Worm (Caenorhabditis elegans) whole organism, L2 larva: ENCODE data around the gene T16G12.7.

ENCODE experiments used
- C34F6.9 ChIP-seq: fragments of 150-350 bp; optimal IDR thresholded peaks from 2 replicates; lab custom pipeline; 2014; ENCODE audit warnings: missing biosample characterization, missing genetic modification characterization
- F13H6.1 ChIP-seq: sonication (generic microtip); optimal IDR thresholded peaks from 2 replicates; lab custom pipeline; 2016; ENCODE audit warnings: missing genetic modification characterization, missing compliant biosample characterization
- R02D3.7 ChIP-seq: fragments of 150-350 bp; optimal IDR thresholded peaks from 2 replicates; lab custom pipeline; 2014; ENCODE audit warnings: missing biosample characterization, missing genetic modification characterization
- Y55F3AM.14 ChIP-seq: fragments of 200-800 bp; sonication (Bioruptor generic); optimal IDR thresholded peaks from 2 replicates; lab custom pipeline; 2018; ENCODE audit warnings: mild to moderate bottlenecking, missing genetic modification characterization, missing compliant biosample characterization
- ZK546.5 ChIP-seq: sonication (generic microtip); optimal IDR thresholded peaks from 2 replicates; lab custom pipeline; 2017; ENCODE audit warnings: missing biosample characterization, missing genetic modification characterization
- alr-1 ChIP-seq: fragments of 150-350 bp; optimal IDR thresholded peaks from 2 replicates; lab custom pipeline; 2014; ENCODE audit warnings: missing biosample characterization, missing genetic modification characterization
- aly-2 ChIP-seq: fragments of 150-350 bp; optimal IDR thresholded peaks from 2 replicates; lab custom pipeline; 2014; ENCODE audit warnings: missing biosample characterization, missing genetic modification characterization
- ama-1 ChIP-seq: fragments of 150-350 bp; optimal IDR thresholded peaks from 2 replicates; lab custom pipeline; 2018; ENCODE audit warnings: inconsistent platforms
- ceh-16 ChIP-seq: fragments of 150-350 bp; optimal IDR thresholded peaks from 2 replicates; lab custom pipeline; 2014; ENCODE audit warnings: missing biosample characterization, missing genetic modification characterization
- ceh-82 ChIP-seq: fragments of 150-350 bp; optimal IDR thresholded peaks from 2 replicates; lab custom pipeline; 2014; ENCODE audit warnings: missing biosample characterization, missing genetic modification characterization
- crh-2 ChIP-seq: sonication (generic microtip); optimal IDR thresholded peaks from 2 replicates; lab custom pipeline; 2017; ENCODE audit warnings: missing biosample characterization, missing genetic modification characterization
- egl-27 ChIP-seq: sonication (generic microtip); optimal IDR thresholded peaks from 3 replicates; lab custom pipeline; 2017; ENCODE audit warnings: missing biosample characterization, missing genetic modification reagents, missing genetic modification characterization
- fos-1 ChIP-seq: fragments of 150-350 bp; optimal IDR thresholded peaks from 2 replicates; lab custom pipeline; 2014; ENCODE audit warnings: missing biosample characterization, missing genetic modification characterization
- gmeb-1 ChIP-seq: fragments of 150-350 bp; optimal IDR thresholded peaks from 2 replicates; lab custom pipeline; 2014; ENCODE audit warnings: missing biosample characterization, missing genetic modification characterization
- lin-11 ChIP-seq: fragments of 150-350 bp; sonication (generic microtip); optimal IDR thresholded peaks from 2 replicates; lab custom pipeline; 2014; ENCODE audit warnings: missing biosample characterization, missing genetic modification characterization, inconsistent platforms, mixed read lengths
- lsy-2 ChIP-seq, 2 experiments: fragments of 150-350 bp in 1 of 2; sonication (generic microtip) in 1 of 2; optimal IDR thresholded peaks; 2 replicates each; lab custom pipeline; 2014 to 2017; ENCODE audit warnings: missing biosample characterization in 2 of 2, missing genetic modification characterization in 2 of 2
- mab-5 ChIP-seq: fragments of 150-350 bp; optimal IDR thresholded peaks from 2 replicates; lab custom pipeline; 2014; ENCODE audit warnings: missing biosample characterization, missing genetic modification characterization
- mdl-1 ChIP-seq, 2 experiments: fragments of 150-350 bp in 1 of 2; sonication (generic microtip) in 1 of 2; optimal IDR thresholded peaks; 2 replicates each; lab custom pipeline; 2017; ENCODE audit warnings: missing biosample characterization in 2 of 2, missing genetic modification characterization in 2 of 2
- nhr-10 ChIP-seq: sonication (generic microtip); optimal IDR thresholded peaks from 2 replicates; lab custom pipeline; 2017; ENCODE audit warnings: missing biosample characterization, missing genetic modification characterization
- nhr-12 ChIP-seq: fragments of 150-350 bp; optimal IDR thresholded peaks from 2 replicates; lab custom pipeline; 2014; ENCODE audit warnings: missing biosample characterization, missing genetic modification characterization
- nhr-129 ChIP-seq: fragments of 150-350 bp; optimal IDR thresholded peaks from 2 replicates; lab custom pipeline; 2014; ENCODE audit warnings: missing biosample characterization, missing genetic modification characterization
- nhr-21 ChIP-seq: fragments of 150-350 bp; optimal IDR thresholded peaks from 2 replicates; lab custom pipeline; 2014; ENCODE audit warnings: missing biosample characterization, missing genetic modification characterization
- nhr-237 ChIP-seq: fragments of 150-350 bp; optimal IDR thresholded peaks from 2 replicates; lab custom pipeline; 2014; ENCODE audit warnings: missing biosample characterization, missing genetic modification characterization
- nhr-25 ChIP-seq: fragments of 150-350 bp; sonication (generic microtip); optimal IDR thresholded peaks from 3 replicates; lab custom pipeline; 2014; ENCODE audit warnings: missing biosample characterization, missing genetic modification characterization
- nhr-6 ChIP-seq: fragments of 150-350 bp; optimal IDR thresholded peaks from 2 replicates; lab custom pipeline; 2014; ENCODE audit warnings: missing biosample characterization, missing genetic modification characterization
- nhr-77 ChIP-seq: fragments of 150-350 bp; optimal IDR thresholded peaks from 2 replicates; lab custom pipeline; 2014; ENCODE audit warnings: missing biosample characterization, missing genetic modification characterization
- peb-1 ChIP-seq: fragments of 150-350 bp; optimal IDR thresholded peaks from 2 replicates; lab custom pipeline; 2014; ENCODE audit warnings: missing biosample characterization, missing genetic modification characterization
- sem-4 ChIP-seq: fragments of 150-350 bp; optimal IDR thresholded peaks from 2 replicates; lab custom pipeline; 2014; ENCODE audit warnings: missing biosample characterization, missing genetic modification reagents, missing genetic modification characterization
- skn-1 ChIP-seq: sonication (generic microtip); optimal IDR thresholded peaks from 2 replicates; lab custom pipeline; 2017; ENCODE audit warnings: missing biosample characterization, missing genetic modification characterization
- sma-3 ChIP-seq: sonication (generic microtip); optimal IDR thresholded peaks from 2 replicates; lab custom pipeline; 2016; ENCODE audit warnings: missing genetic modification reagents, missing genetic modification characterization, missing compliant biosample characterization
- sma-9 ChIP-seq, 2 experiments: fragments of 150-350 bp in 1 of 2; sonication (generic microtip) in 1 of 2; optimal IDR thresholded peaks; 2 replicates each; lab custom pipeline; 2014 to 2016; ENCODE audit warnings: missing genetic modification characterization in 2 of 2, mild to moderate bottlenecking in 1 of 2, missing biosample characterization in 1 of 2, missing compliant biosample characterization in 1 of 2, missing genetic modification reagents in 1 of 2, moderate library complexity in 1 of 2
- snpc-4 ChIP-seq: fragments of 150-350 bp; optimal IDR thresholded peaks from 2 replicates; lab custom pipeline; 2014; ENCODE audit warnings: missing biosample characterization, missing genetic modification characterization
- unc-55 ChIP-seq: fragments of 150-350 bp; sonication (generic microtip); optimal IDR thresholded peaks from 3 replicates; lab custom pipeline; 2014; ENCODE audit warnings: missing biosample characterization, missing genetic modification reagents, missing genetic modification characterization
- ztf-1 ChIP-seq: fragments of 200-800 bp; sonication (Bioruptor generic); conservative IDR thresholded peaks from 2 replicates; pipeline ENCODE4 v1.3.6; 2022; ENCODE audit warnings: missing genetic modification characterization, missing compliant biosample characterization
- ztf-11 ChIP-seq: sonication (generic microtip); optimal IDR thresholded peaks from 2 replicates; lab custom pipeline; 2017; ENCODE audit warnings: missing biosample characterization, missing genetic modification characterization
- ztf-4 ChIP-seq: fragments of 150-350 bp; optimal IDR thresholded peaks from 2 replicates; lab custom pipeline; 2014; ENCODE audit warnings: missing biosample characterization, missing genetic modification characterization

T16G12.7 gene

ce11 chrIII:10078784-10079183, 38.9 kb upstream of the T16G12.7 start:
- TF ChIP-seq nhr-21 = no peak
- no peak for TF ChIP-seq fos-1 (tag; lab: Kevin White, UChicago)
- TF ChIP-seq ceh-82 (tag; lab: Kevin White, UChicago) = no peak
- no peak for TF ChIP-seq ama-1 (lab: Kevin White, UChicago)
- TF ChIP-seq Y55F3AM.14 (GFP tag; lab: Kevin White, UChicago) = no peak
- TF ChIP-seq ztf-4 (tag; lab: Kevin White, UChicago) = no peak
- no peak for TF ChIP-seq nhr-25 (tag; lab: Kevin White, UChicago)
- TF ChIP-seq mab-5 (tag; lab: Kevin White, UChicago) = no peak

- TF ChIP-seq peb-1 (no peak), unc-55 (no peak), F13H6.1 (tag; lab: Kevin White, UChicago) (no peak), nhr-21 (no peak), ceh-16 (tag; lab: Kevin White, UChicago) (no peak), gmeb-1 (no peak), mdl-1 (tag; optimal IDR thresholded peaks at IDR 0.05; lab: Kevin White, UChicago) (no peak), nhr-237 (no peak), ztf-4 (tag; lab: Kevin White, UChicago) (no peak), ZK546.5 (no peak), nhr-25 (tag; lab: Kevin White, UChicago) (no peak), alr-1 (tag; lab: Kevin White, UChicago) (no peak), ceh-82 (tag; lab: Kevin White, UChicago) (no peak), egl-27 (tag; lab: Kevin White, UChicago) (no peak), nhr-129 (tag; lab: Kevin White, UChicago) (no peak), lsy-2 (tag; optimal IDR thresholded peaks at IDR 0.05; lab: Kevin White, UChicago) (no peak)
- TF ChIP-seq, all 48 proteins: peak for 0
These were observed 38.2 kb upstream of the T16G12.7 start, which contains the start of gene T16G12.9 for ce11 chrIII:10078151-10078550. Gene T16G12.9 (minus strand): TSS chrIII:10078251.

- no peak for TF ChIP-seq egl-27 (tag; lab: Kevin White, UChicago)
- no peak for TF ChIP-seq Y55F3AM.14 (GFP tag; lab: Kevin White, UChicago)
- no peak for TF ChIP-seq snpc-4 (tag; lab: Kevin White, UChicago)
- TF ChIP-seq nhr-237 = no peak
- TF ChIP-seq ZK546.5 = no peak
- TF ChIP-seq unc-55 = no peak
- TF ChIP-seq ztf-11 (tag; lab: Kevin White, UChicago) = no peak
- no peak for TF ChIP-seq lin-11 (tag; lab: Kevin White, UChicago)
These were observed 36.1 kb upstream of the T16G12.7 start for ce11 chrIII:10076042-10076441.

ce11 chrIII:10069278-10069677, 29.4 kb upstream of the T16G12.7 start, which contains the start of gene T16G12.6:
Gene T16G12.6 (plus strand): TSS chrIII:10069578.
- TF ChIP-seq sma-9 (GFP tag; optimal IDR thresholded peaks at IDR 0.05; lab: Kevin White, UChicago) = no peak
- TF ChIP-seq sma-9 (tag; optimal IDR thresholded peaks at IDR 0.05; lab: Kevin White, UChicago) = no peak
- TF ChIP-seq nhr-6 (tag; lab: Kevin White, UChicago) = no peak
- TF ChIP-seq F13H6.1 (tag; lab: Kevin White, UChicago) = no peak
- no peak for TF ChIP-seq nhr-21
- TF ChIP-seq unc-55 = no peak
- no peak for TF ChIP-seq R02D3.7 (tag; lab: Kevin White, UChicago)
- no peak for TF ChIP-seq nhr-10
- TF ChIP-seq ztf-11 (tag; lab: Kevin White, UChicago) = no peak
- TF ChIP-seq ztf-1 (GFP tag; lab: Robert Waterston, UW) = no peak
- TF ChIP-seq lin-11 (tag; lab: Kevin White, UChicago) = no peak
- TF ChIP-seq nhr-237 = no peak
- TF ChIP-seq nhr-77 (tag; lab: Kevin White, UChicago) = no peak
- no peak for TF ChIP-seq sma-3 (GFP tag; lab: Kevin White, UChicago)
- no peak for TF ChIP-seq sem-4

- TF ChIP-seq ztf-11 (tag; lab: Kevin White, UChicago) (no peak), ztf-1 (GFP tag; lab: Robert Waterston, UW) (no peak), F13H6.1 (tag; lab: Kevin White, UChicago) (peak; percentile 58), sma-3 (GFP tag; lab: Kevin White, UChicago) (peak; percentile 63), lsy-2 (tag; optimal IDR thresholded peaks at IDR 0.05; lab: Kevin White, UChicago) (peak in 1 of 2 experiments; percentile 47), crh-2 (tag; lab: Kevin White, UChicago) (peak; percentile 4), aly-2 (tag; lab: Kevin White, UChicago) (no peak), nhr-12 (tag; lab: Kevin White, UChicago) (no peak), gmeb-1 (peak; percentile 51), ama-1 (lab: Kevin White, UChicago) (no peak), skn-1 (tag; lab: Kevin White, UChicago) (no peak), C34F6.9 (peak; percentile 73), sma-9 (GFP tag; optimal IDR thresholded peaks at IDR 0.05; lab: Kevin White, UChicago) (peak; percentile 68), sma-9 (tag; optimal IDR thresholded peaks at IDR 0.05; lab: Kevin White, UChicago) (no peak), nhr-25 (tag; lab: Kevin White, UChicago) (no peak), fos-1 (tag; lab: Kevin White, UChicago) (peak; percentile 21), ztf-4 (tag; lab: Kevin White, UChicago) (no peak), unc-55 (peak; percentile 54)
These were observed 24.2 kb upstream of the T16G12.7 start, which contains the start of gene ekl-6 for ce11 chrIII:10064140-10064539. Gene ekl-6 (plus strand): TSS chrIII:10064404.
